Fruit fly (Drosophila melanogaster) whole organism, embryonic: ENCODE data around the gene Tomosyn.

Experiments
- Atf6 ChIP-seq: fragments of 200-800 bp; sonication (Bioruptor generic); IDR thresholded peaks from 2 replicates; pipeline ENCODE4 v1.3.6; 2022; ENCODE audit warnings: missing biosample characterization, missing genetic modification characterization
- Awh ChIP-seq: fragments of 200-800 bp; sonication (Bioruptor generic); IDR thresholded peaks from 2 replicates; pipeline ENCODE4, ENCODE4 v1.3.6; 2022; ENCODE audit warnings: missing biosample characterization, missing genetic modification characterization
- CG10431 ChIP-seq: fragments of 200-800 bp; sonication (Bioruptor generic); optimal IDR thresholded peaks from 3 replicates; lab custom pipeline; 2018; ENCODE audit warnings: missing biosample characterization, mild to moderate bottlenecking, missing genetic modification characterization
- CG14050 ChIP-seq: fragments of 200-800 bp; sonication (Bioruptor generic); IDR thresholded peaks from 3 replicates; pipeline ENCODE4 v1.3.6; 2022; ENCODE audit warnings: missing biosample characterization, missing genetic modification characterization
- CG1529 ChIP-seq: fragments of 200-800 bp; sonication (Bioruptor generic); optimal IDR thresholded peaks from 3 replicates; lab custom pipeline; 2018; ENCODE audit warnings: missing biosample characterization, missing genetic modification characterization
- CG16815 ChIP-seq: fragments of 200-800 bp; sonication (Bioruptor generic); optimal IDR thresholded peaks from 3 replicates; lab custom pipeline; 2017; ENCODE audit warnings: missing biosample characterization, mild to moderate bottlenecking, missing genetic modification characterization
- CG1792 ChIP-seq: fragments of 200-800 bp; sonication (Bioruptor generic); optimal IDR thresholded peaks from 2 replicates; lab custom pipeline; 2016; ENCODE audit warnings: missing biosample characterization, missing genetic modification characterization
- CG30403 ChIP-seq: fragments of 200-800 bp; sonication (Bioruptor generic); optimal IDR thresholded peaks from 3 replicates; lab custom pipeline; 2016; ENCODE audit warnings: missing biosample characterization, missing genetic modification characterization
- CG4328 ChIP-seq: fragments of 200-800 bp; sonication (Bioruptor generic); optimal IDR thresholded peaks from 3 replicates; lab custom pipeline; 2017; ENCODE audit warnings: missing biosample characterization, missing genetic modification reagents, missing genetic modification characterization
- CG4404 ChIP-seq: fragments of 200-800 bp; sonication (Bioruptor generic); IDR thresholded peaks from 2 replicates; pipeline ENCODE4 v1.3.6; 2022; ENCODE audit warnings: missing biosample characterization, missing genetic modification characterization
- CG5180 ChIP-seq: fragments of 200-800 bp; sonication (Bioruptor generic); optimal IDR thresholded peaks from 3 replicates; lab custom pipeline; 2017; ENCODE audit warnings: missing biosample characterization, missing genetic modification characterization, mild to moderate bottlenecking, moderate library complexity, missing genetic modification reagents
- CG6683 ChIP-seq: fragments of 200-800 bp; sonication (Bioruptor generic); optimal IDR thresholded peaks from 2 replicates; lab custom pipeline; 2017; ENCODE audit warnings: missing biosample characterization, mild to moderate bottlenecking, missing genetic modification characterization, missing genetic modification reagents
- CG6689 ChIP-seq: fragments of 200-800 bp; sonication (Bioruptor generic); IDR thresholded peaks from 2 replicates; pipeline ENCODE4 v1.3.6; 2022; ENCODE audit warnings: missing biosample characterization, missing genetic modification characterization
- CG7372 ChIP-seq: fragments of 200-800 bp; sonication (Bioruptor generic); IDR thresholded peaks from 2 replicates; pipeline ENCODE4 v1.3.6; 2022; ENCODE audit warnings: missing biosample characterization, missing genetic modification characterization
- CG8089 ChIP-seq: fragments of 200-800 bp; sonication (Bioruptor generic); optimal IDR thresholded peaks from 3 replicates; lab custom pipeline; 2016; ENCODE audit warnings: missing biosample characterization, missing genetic modification characterization
- CG8924 ChIP-seq: fragments of 200-800 bp; optimal IDR thresholded peaks from 3 replicates; lab custom pipeline; 2019; ENCODE audit warnings: missing biosample characterization, mild to moderate bottlenecking, missing genetic modification characterization, moderate library complexity
- CG9437 ChIP-seq: fragments of 200-800 bp; sonication (Bioruptor generic); optimal IDR thresholded peaks from 2 replicates; lab custom pipeline; 2018; ENCODE audit warnings: missing biosample characterization, mild to moderate bottlenecking, missing genetic modification characterization
- CG9817 ChIP-seq: fragments of 200-800 bp; sonication (Bioruptor generic); optimal IDR thresholded peaks from 2 replicates; lab custom pipeline; 2018; ENCODE audit warnings: missing biosample characterization, mild to moderate bottlenecking, missing genetic modification characterization, moderate library complexity
- D ChIP-seq, 2 experiments: fragments of 200-800 bp in 1 of 2; fragments of >200 bp in 1 of 2; sonication (Bioruptor generic) in 1 of 2; optimal IDR thresholded peaks; 2 replicates in 1 of 2; 3 replicates in 1 of 2; lab custom pipeline; 2017; ENCODE audit warnings: mild to moderate bottlenecking in 1 of 2, missing biosample characterization in 1 of 2, missing genetic modification characterization in 1 of 2, missing genetic modification reagents in 1 of 2
- Dbx ChIP-seq: fragments of 200-800 bp; sonication (Bioruptor generic); IDR thresholded peaks from 3 replicates; pipeline ENCODE4 v1.3.6; 2022; ENCODE audit warnings: missing biosample characterization, missing genetic modification characterization
- Dfd ChIP-seq, 2 experiments: fragments of >200 bp; optimal IDR thresholded peaks; 2 replicates each; lab custom pipeline; 2017; ENCODE audit warnings: missing biosample characterization in 2 of 2, missing genetic modification characterization in 2 of 2
- GATAe ChIP-seq: fragments of 200-800 bp; sonication (Bioruptor generic); conservative IDR thresholded peaks from 2 replicates; pipeline ENCODE4 v1.3.6; 2022; ENCODE audit warnings: missing biosample characterization, missing genetic modification characterization
- Gsc ChIP-seq: fragments of 200-800 bp; sonication (Bioruptor generic); IDR thresholded peaks from 2 replicates; pipeline ENCODE4 v1.3.6; 2022; ENCODE audit warnings: missing biosample characterization, missing genetic modification characterization
- HLH4C ChIP-seq: fragments of 200-800 bp; sonication (Bioruptor generic); IDR thresholded peaks from 3 replicates; pipeline ENCODE4 v1.3.6; 2022; ENCODE audit warnings: missing biosample characterization, missing genetic modification characterization; ENCODE audit not compliant: partially characterized antibody
- Hr78 ChIP-seq, 2 experiments: fragments of 200-800 bp in 1 of 2; fragments of >200 bp in 1 of 2; sonication (Bioruptor generic) in 1 of 2; optimal IDR thresholded peaks; 2 replicates each; lab custom pipeline; 2017 to 2019; ENCODE audit warnings: missing biosample characterization in 2 of 2, missing genetic modification characterization in 2 of 2, mild to moderate bottlenecking in 1 of 2, moderate library complexity in 1 of 2
- NK7.1 ChIP-seq: fragments of 200-800 bp; sonication (Bioruptor generic); optimal IDR thresholded peaks from 3 replicates; lab custom pipeline; 2016; ENCODE audit warnings: missing biosample characterization, missing genetic modification characterization
- Pdp1 ChIP-seq, 2 experiments: fragments of 200-800 bp; sonication (Bioruptor generic); optimal IDR thresholded peaks; 3 replicates each; lab custom pipeline; 2016; ENCODE audit warnings: missing biosample characterization in 2 of 2, missing genetic modification characterization in 2 of 2, mild to moderate bottlenecking in 1 of 2, moderate library complexity in 1 of 2
- Taf1 ChIP-seq: fragments of 200-800 bp; sonication (Bioruptor generic); IDR thresholded peaks from 2 replicates; pipeline ENCODE4 v1.3.6; 2022; ENCODE audit warnings: missing biosample characterization, missing genetic modification characterization
- Xbp1 ChIP-seq: fragments of 200-800 bp; sonication (Bioruptor generic); optimal IDR thresholded peaks from 3 replicates; lab custom pipeline; 2016; ENCODE audit warnings: missing biosample characterization, mild to moderate bottlenecking, missing genetic modification characterization
- Xrp1 ChIP-seq: fragments of 200-800 bp; sonication (Bioruptor generic); IDR thresholded peaks from 2 replicates; pipeline ENCODE4 v1.3.6; 2022; ENCODE audit warnings: missing biosample characterization, missing genetic modification characterization
- btn ChIP-seq: fragments of 200-800 bp; sonication (Bioruptor generic); optimal IDR thresholded peaks from 2 replicates; lab custom pipeline; 2016; ENCODE audit warnings: missing biosample characterization, missing genetic modification characterization
- cas ChIP-seq: fragments of 200-800 bp; sonication (Bioruptor generic); IDR thresholded peaks from 2 replicates; pipeline ENCODE4 v1.3.6; 2022; ENCODE audit warnings: missing biosample characterization, missing genetic modification characterization
- corto ChIP-seq: fragments of 200-800 bp; sonication (Bioruptor generic); optimal IDR thresholded peaks from 2 replicates; lab custom pipeline; 2016; ENCODE audit warnings: missing biosample characterization, mild to moderate bottlenecking, missing genetic modification characterization, moderate library complexity
- dm ChIP-seq: fragments of 200-800 bp; sonication (Bioruptor generic); optimal IDR thresholded peaks from 3 replicates; lab custom pipeline; 2016; ENCODE audit warnings: missing biosample characterization, missing genetic modification characterization
- eve ChIP-seq, 2 experiments: fragments of >200 bp; optimal IDR thresholded peaks; 2 replicates each; lab custom pipeline; 2017; ENCODE audit warnings: missing biosample characterization in 2 of 2, missing genetic modification characterization in 2 of 2
- gce ChIP-seq: fragments of 200-800 bp; sonication (Bioruptor generic); IDR thresholded peaks from 3 replicates; pipeline ENCODE4 v1.3.6; 2022; ENCODE audit warnings: missing biosample characterization, missing genetic modification characterization
- gro ChIP-seq: fragments of 200-800 bp; sonication (Bioruptor generic); optimal IDR thresholded peaks from 2 replicates; lab custom pipeline; 2016; ENCODE audit warnings: missing biosample characterization, missing genetic modification characterization
- ham ChIP-seq: fragments of 200-800 bp; sonication (Bioruptor generic); IDR thresholded peaks from 2 replicates; pipeline ENCODE4 v1.3.6; 2022; ENCODE audit warnings: missing biosample characterization, missing genetic modification characterization
- hth ChIP-seq: fragments of >200 bp; optimal IDR thresholded peaks from 2 replicates; lab custom pipeline; 2017; ENCODE audit warnings: inconsistent platforms
- ken ChIP-seq: fragments of 200-800 bp; sonication (Bioruptor generic); IDR thresholded peaks from 3 replicates; pipeline ENCODE4 v1.3.6; 2022; ENCODE audit warnings: missing biosample characterization, missing genetic modification characterization
- lab ChIP-seq: fragments of 200-800 bp; sonication (Bioruptor generic); optimal IDR thresholded peaks from 3 replicates; lab custom pipeline; 2017; ENCODE audit warnings: missing biosample characterization, missing genetic modification characterization, mild to moderate bottlenecking, moderate library complexity, missing genetic modification reagents
- lov ChIP-seq, 2 experiments: fragments of 200-800 bp in 1 of 2; fragments of >200 bp in 1 of 2; sonication (Bioruptor generic) in 1 of 2; IDR thresholded peaks in 1 of 2; optimal IDR thresholded peaks in 1 of 2; 2 replicates in 1 of 2; 3 replicates in 1 of 2; pipeline versions ENCODE4 v1.3.6 to Lab custom; 2017 to 2022; ENCODE audit warnings: missing biosample characterization in 1 of 2, missing genetic modification characterization in 1 of 2
- phol ChIP-seq: fragments of 200-800 bp; sonication (Bioruptor generic); optimal IDR thresholded peaks from 3 replicates; lab custom pipeline; 2018; ENCODE audit warnings: missing biosample characterization, mild to moderate bottlenecking, missing genetic modification characterization, moderate library complexity
- run ChIP-seq: fragments of 200-800 bp; sonication (Bioruptor generic); optimal IDR thresholded peaks from 3 replicates; lab custom pipeline; 2018; ENCODE audit warnings: missing biosample characterization, mild to moderate bottlenecking, missing genetic modification characterization
- sc ChIP-seq, 3 experiments: fragments of >200 bp in 2 of 3; fragments of 200-800 bp in 1 of 3; sonication (Bioruptor generic) in 1 of 3; optimal IDR thresholded peaks; 2 replicates in 2 of 3; 3 replicates in 1 of 3; lab custom pipeline; 2017; ENCODE audit warnings: mild to moderate bottlenecking in 1 of 3, missing biosample characterization in 1 of 3, missing genetic modification characterization in 1 of 3, missing genetic modification reagents in 1 of 3
- sr ChIP-seq: fragments of 200-800 bp; sonication (Bioruptor generic); IDR thresholded peaks from 3 replicates; pipeline ENCODE4 v1.3.6; 2022; ENCODE audit warnings: missing biosample characterization, missing genetic modification characterization
- twi ChIP-seq: fragments of 200-800 bp; optimal IDR thresholded peaks from 2 replicates; lab custom pipeline; 2019; ENCODE audit warnings: missing biosample characterization, mild to moderate bottlenecking, missing genetic modification characterization, moderate library complexity
- zf30C ChIP-seq: fragments of 200-800 bp; sonication (Bioruptor generic); optimal IDR thresholded peaks from 3 replicates; lab custom pipeline; 2018; ENCODE audit warnings: missing biosample characterization, mild to moderate bottlenecking, missing genetic modification characterization

The Tomosyn gene

dm6 chrX:12658999-12659560, 27.7 kb downstream of the Tomosyn start, which contains the start of gene Tis11 (continued):
- no peak for TF ChIP-seq CG4404
- TF ChIP-seq CG8089 (GFP tag; lab: Kevin White, UChicago), result no peak
- TF ChIP-seq CG30403 (GFP tag; lab: Kevin White, UChicago), result no peak
- no peak for TF ChIP-seq ham (GFP tag; lab: Robert Waterston, UW)
- no peak for TF ChIP-seq cas (GFP tag; lab: Robert Waterston, UW)
- TF ChIP-seq CG1792 (GFP tag; lab: Kevin White, UChicago), result no peak
- peak; percentile 19 for TF ChIP-seq CG8924 (tag; lab: Kevin White, UChicago)
- no peak for TF ChIP-seq btn
- peak; percentile 23; the same call in 1 of the 3 replicates for TF ChIP-seq sr (GFP tag; lab: Robert Waterston, UW)
- TF ChIP-seq zf30C (GFP tag; lab: Kevin White, UChicago), result peak; percentile 87
- TF ChIP-seq Dfd (GFP tag; optimal IDR thresholded peaks at IDR 0.05; lab: Kevin White, UChicago), result no peak
- TF ChIP-seq CG5180 (GFP tag; lab: Kevin White, UChicago), result no peak
- TF ChIP-seq lov (optimal IDR thresholded peaks at IDR 0.05; lab: Kevin White, UChicago), result no peak
- no peak for TF ChIP-seq lov (GFP tag; IDR thresholded peaks at IDR 0.05; lab: Robert Waterston, UW)
- TF ChIP-seq CG7372, result no peak
- TF ChIP-seq, all 482 proteins: peak for 121

- TF ChIP-seq CG14050, result no peak
- TF ChIP-seq ken (GFP tag; lab: Robert Waterston, UW), result no peak
- TF ChIP-seq Dbx (GFP tag; lab: Robert Waterston, UW), result no peak
- peak; percentile 3 for TF ChIP-seq lab (GFP tag; lab: Kevin White, UChicago)
- no peak for TF ChIP-seq Taf1 (GFP tag; lab: Robert Waterston, UW)
- TF ChIP-seq twi (tag; lab: Kevin White, UChicago), result peak; percentile 69
- TF ChIP-seq dm (GFP tag; lab: Kevin White, UChicago), result no peak
- TF ChIP-seq CG16815 (GFP tag; lab: Kevin White, UChicago), result no peak
- TF ChIP-seq Awh (GFP tag; lab: Robert Waterston, UW), result no peak
- no peak for TF ChIP-seq NK7.1 (GFP tag; lab: Kevin White, UChicago)
- TF ChIP-seq D (optimal IDR thresholded peaks at IDR 0.05; lab: Kevin White, UChicago), result peak; percentile 61
- TF ChIP-seq D (GFP tag; optimal IDR thresholded peaks at IDR 0.05; lab: Kevin White, UChicago), result no peak
- TF ChIP-seq HLH4C (GFP tag; lab: Robert Waterston, UW), result no peak
- no peak for TF ChIP-seq CG9437
- no peak for TF ChIP-seq run (tag; lab: Kevin White, UChicago)
- no peak for TF ChIP-seq CG6683 (GFP tag; lab: Kevin White, UChicago)
- no peak for TF ChIP-seq CG4328 (GFP tag; lab: Kevin White, UChicago)
- TF ChIP-seq Pdp1 (GFP tag; optimal IDR thresholded peaks at IDR 0.05; lab: Kevin White, UChicago), result no peak
- TF ChIP-seq sc (optimal IDR thresholded peaks at IDR 0.05; lab: Kevin White, UChicago), result no peak
- no peak for TF ChIP-seq sc (GFP tag; optimal IDR thresholded peaks at IDR 0.05; lab: Kevin White, UChicago)
- peak; percentile 61 for TF ChIP-seq Atf6 (GFP tag; lab: Robert Waterston, UW)
- no peak for TF ChIP-seq gce (GFP tag; lab: Robert Waterston, UW)
- TF ChIP-seq CG6689 (GFP tag; lab: Robert Waterston, UW), result no peak
- TF ChIP-seq gro (GFP tag; lab: Kevin White, UChicago), result no peak
- TF ChIP-seq Xrp1, result no peak
- TF ChIP-seq eve (GFP tag; optimal IDR thresholded peaks at IDR 0.05; lab: Kevin White, UChicago), result peak in 1 of 2 experiments; percentile 10
- no peak for TF ChIP-seq CG9817
- no peak for TF ChIP-seq Xbp1
- TF ChIP-seq CG1529, result no peak
- no peak for TF ChIP-seq hth (lab: Kevin White, UChicago)
- TF ChIP-seq Hr78 (GFP tag; optimal IDR thresholded peaks at IDR 0.05; lab: Kevin White, UChicago), result no peak
- no peak for TF ChIP-seq CG10431
- TF ChIP-seq corto, result no peak
- TF ChIP-seq GATAe (GFP tag; lab: Robert Waterston, UW), result no peak
- TF ChIP-seq phol (tag; lab: Kevin White, UChicago), result no peak
- TF ChIP-seq Gsc, result no peak
Measured at dm6 chrX:12660030-12660630, 28.7 kb downstream of the Tomosyn start.
